Fruit fly (Drosophila melanogaster) whole organism, embryonic: ENCODE measurements around the gene Upf2.

ENCODE experiments used
- Aef1 ChIP-seq: fragments of 200-800 bp; sonication (Bioruptor generic); IDR thresholded peaks from 3 replicates; pipeline ENCODE4 v1.3.6; 2022; ENCODE audit warnings: missing biosample characterization, missing genetic modification characterization
- Atf6 ChIP-seq: fragments of 200-800 bp; sonication (Bioruptor generic); IDR thresholded peaks from 2 replicates; pipeline ENCODE4 v1.3.6; 2022; ENCODE audit warnings: missing biosample characterization, missing genetic modification characterization
- Awh ChIP-seq: fragments of 200-800 bp; sonication (Bioruptor generic); IDR thresholded peaks from 2 replicates; pipeline ENCODE4, ENCODE4 v1.3.6; 2022; ENCODE audit warnings: missing biosample characterization, missing genetic modification characterization
- Bgb ChIP-seq: fragments of 200-800 bp; sonication (Bioruptor generic); IDR thresholded peaks from 2 replicates; pipeline ENCODE4 v1.3.6; 2022; ENCODE audit warnings: missing biosample characterization, missing genetic modification characterization; ENCODE audit not compliant: partially characterized antibody
- CG10462 ChIP-seq: fragments of 200-800 bp; sonication (Bioruptor generic); optimal IDR thresholded peaks from 2 replicates; lab custom pipeline; 2016; ENCODE audit warnings: missing biosample characterization, missing genetic modification characterization
- CG11504 ChIP-seq: fragments of 200-800 bp; sonication (Bioruptor generic); optimal IDR thresholded peaks from 3 replicates; lab custom pipeline; 2019; ENCODE audit warnings: missing biosample characterization, mild to moderate bottlenecking, missing genetic modification characterization, moderate library complexity
- CG12155 ChIP-seq: fragments of 200-800 bp; sonication (Bioruptor generic); optimal IDR thresholded peaks from 3 replicates; lab custom pipeline; 2016; ENCODE audit warnings: missing biosample characterization, missing genetic modification characterization
- CG13424 ChIP-seq: fragments of 200-800 bp; sonication (Bioruptor generic); optimal IDR thresholded peaks from 2 replicates; lab custom pipeline; 2019; ENCODE audit warnings: missing biosample characterization, mild to moderate bottlenecking, missing genetic modification characterization, moderate library complexity
- CG13775 ChIP-seq: fragments of 200-800 bp; sonication (Bioruptor generic); optimal IDR thresholded peaks from 3 replicates; lab custom pipeline; 2017; ENCODE audit warnings: missing biosample characterization, mild to moderate bottlenecking, missing genetic modification characterization
- CG14050 ChIP-seq: fragments of 200-800 bp; sonication (Bioruptor generic); IDR thresholded peaks from 3 replicates; pipeline ENCODE4 v1.3.6; 2022; ENCODE audit warnings: missing biosample characterization, missing genetic modification characterization
- CG15073 ChIP-seq: fragments of 200-800 bp; sonication (Bioruptor generic); optimal IDR thresholded peaks from 2 replicates; lab custom pipeline; 2016; ENCODE audit warnings: missing biosample characterization, missing genetic modification characterization
- CG1647 ChIP-seq: fragments of 200-800 bp; sonication (Bioruptor generic); optimal IDR thresholded peaks from 3 replicates; lab custom pipeline; 2016; ENCODE audit warnings: missing biosample characterization, missing genetic modification characterization
- CG17568 ChIP-seq: fragments of 200-800 bp; sonication (Bioruptor generic); optimal IDR thresholded peaks from 2 replicates; lab custom pipeline; 2018; ENCODE audit warnings: missing biosample characterization, mild to moderate bottlenecking, missing genetic modification characterization, moderate library complexity
- CG18011 ChIP-seq: fragments of 200-800 bp; sonication (Bioruptor generic); optimal IDR thresholded peaks from 2 replicates; lab custom pipeline; 2017; ENCODE audit warnings: missing biosample characterization, missing genetic modification characterization, mild to moderate bottlenecking, moderate library complexity, missing genotype
- CG31388 ChIP-seq: fragments of 200-800 bp; sonication (Bioruptor generic); optimal IDR thresholded peaks from 2 replicates; lab custom pipeline; 2016; ENCODE audit warnings: missing biosample characterization, missing genetic modification characterization
- CG33557 ChIP-seq: fragments of 200-800 bp; sonication (Bioruptor generic); optimal IDR thresholded peaks from 2 replicates; lab custom pipeline; 2019; ENCODE audit warnings: missing biosample characterization, mild to moderate bottlenecking, missing genetic modification characterization, moderate library complexity
- CG34422 ChIP-seq: fragments of 200-800 bp; sonication (Bioruptor generic); IDR thresholded peaks from 3 replicates; pipeline ENCODE4 v1.3.6; 2022; ENCODE audit warnings: missing biosample characterization, missing genetic modification characterization
- CG4282 ChIP-seq: fragments of 200-800 bp; sonication (Bioruptor generic); optimal IDR thresholded peaks from 2 replicates; lab custom pipeline; 2016; ENCODE audit warnings: missing biosample characterization, missing genetic modification characterization
- CG6175 ChIP-seq: fragments of 200-800 bp; sonication (Bioruptor generic); IDR thresholded peaks from 3 replicates; pipeline ENCODE4 v1.3.6; 2022; ENCODE audit warnings: missing biosample characterization, missing genetic modification characterization
- CG6791 ChIP-seq: fragments of 200-800 bp; sonication (Bioruptor generic); IDR thresholded peaks from 3 replicates; pipeline ENCODE4 v1.3.6; 2022; ENCODE audit warnings: missing biosample characterization, missing genetic modification characterization; ENCODE audit not compliant: partially characterized antibody
- CG6813 ChIP-seq: fragments of 200-800 bp; sonication (Bioruptor generic); optimal IDR thresholded peaks from 2 replicates; lab custom pipeline; 2017; ENCODE audit warnings: missing biosample characterization, missing genetic modification characterization, mild to moderate bottlenecking, moderate library complexity, missing genetic modification reagents
- CG7839 ChIP-seq: fragments of 200-800 bp; sonication (Bioruptor generic); optimal IDR thresholded peaks from 3 replicates; lab custom pipeline; 2018; ENCODE audit warnings: missing biosample characterization, mild to moderate bottlenecking, missing genetic modification characterization, moderate library complexity
- CG8290 ChIP-seq, 3 experiments: fragments of 200-800 bp; sonication (Bioruptor generic); optimal IDR thresholded peaks; 2 replicates each; lab custom pipeline; 2016 to 2019; ENCODE audit warnings: missing biosample characterization in 3 of 3, missing genetic modification characterization in 3 of 3, mild to moderate bottlenecking in 2 of 3, moderate library complexity in 1 of 3
- CG8924 ChIP-seq: fragments of 200-800 bp; optimal IDR thresholded peaks from 3 replicates; lab custom pipeline; 2019; ENCODE audit warnings: missing biosample characterization, mild to moderate bottlenecking, missing genetic modification characterization, moderate library complexity
- Dp ChIP-seq: fragments of 200-800 bp; sonication (Bioruptor generic); optimal IDR thresholded peaks from 2 replicates; lab custom pipeline; 2018; ENCODE audit warnings: missing biosample characterization, mild to moderate bottlenecking, missing genetic modification characterization, moderate library complexity
- Fer1 ChIP-seq: fragments of 200-800 bp; sonication (Bioruptor generic); optimal IDR thresholded peaks from 2 replicates; lab custom pipeline; 2017; ENCODE audit warnings: missing biosample characterization, mild to moderate bottlenecking, missing genetic modification characterization
- Hey ChIP-seq: fragments of 200-800 bp; sonication (Bioruptor generic); optimal IDR thresholded peaks from 3 replicates; lab custom pipeline; 2018; ENCODE audit warnings: missing biosample characterization, mild to moderate bottlenecking, missing genetic modification characterization
- MBD-R2 ChIP-seq: fragments of 200-800 bp; sonication (Bioruptor generic); IDR thresholded peaks from 2 replicates; pipeline ENCODE4 v1.3.6; 2022; ENCODE audit warnings: missing biosample characterization, missing genetic modification characterization
- YL-1 ChIP-seq: fragments of 200-800 bp; sonication (Bioruptor generic); optimal IDR thresholded peaks from 3 replicates; lab custom pipeline; 2017; ENCODE audit warnings: missing biosample characterization, mild to moderate bottlenecking, missing genetic modification characterization
- amos ChIP-seq: fragments of 200-800 bp; sonication (Bioruptor generic); IDR thresholded peaks from 2 replicates; pipeline ENCODE4 v1.3.6; 2022; ENCODE audit warnings: missing biosample characterization, missing genetic modification characterization; ENCODE audit not compliant: partially characterized antibody
- az2 ChIP-seq: fragments of 200-800 bp; sonication (Bioruptor generic); optimal IDR thresholded peaks from 3 replicates; lab custom pipeline; 2016; ENCODE audit warnings: missing biosample characterization, missing genetic modification characterization
- cad ChIP-seq: fragments of >200 bp; optimal IDR thresholded peaks from 2 replicates; lab custom pipeline; 2017; ENCODE audit warnings: missing biosample characterization, missing genetic modification characterization
- chn ChIP-seq: fragments of 200-800 bp; sonication (Bioruptor generic); optimal IDR thresholded peaks from 2 replicates; lab custom pipeline; 2016; ENCODE audit warnings: missing biosample characterization, missing genetic modification characterization
- ci ChIP-seq: fragments of 200-800 bp; sonication (Bioruptor generic); IDR thresholded peaks from 3 replicates; pipeline ENCODE4 v1.3.6; 2022; ENCODE audit warnings: missing biosample characterization, missing genetic modification characterization
- croc ChIP-seq: fragments of 200-800 bp; sonication (Bioruptor generic); conservative IDR thresholded peaks from 3 replicates; pipeline ENCODE4 v1.3.6; 2022; ENCODE audit warnings: missing biosample characterization, missing genetic modification characterization
- da ChIP-seq: fragments of 200-800 bp; sonication (Bioruptor generic); optimal IDR thresholded peaks from 2 replicates; lab custom pipeline; 2016; ENCODE audit warnings: missing biosample characterization, missing genetic modification characterization
- dati ChIP-seq: fragments of 200-800 bp; sonication (Bioruptor generic); IDR thresholded peaks from 2 replicates; pipeline ENCODE4 v1.3.6; 2022; ENCODE audit warnings: missing biosample characterization, missing genetic modification characterization
- emc ChIP-seq: fragments of 200-800 bp; sonication (Bioruptor generic); optimal IDR thresholded peaks from 2 replicates; lab custom pipeline; 2016; ENCODE audit warnings: missing biosample characterization, missing genetic modification characterization
- eve ChIP-seq, 2 experiments: fragments of >200 bp; optimal IDR thresholded peaks; 2 replicates each; lab custom pipeline; 2017; ENCODE audit warnings: missing biosample characterization in 2 of 2, missing genetic modification characterization in 2 of 2
- grau ChIP-seq: fragments of 200-800 bp; optimal IDR thresholded peaks from 3 replicates; lab custom pipeline; 2019; ENCODE audit warnings: missing biosample characterization, mild to moderate bottlenecking, missing genetic modification characterization, moderate library complexity
- lab ChIP-seq: fragments of 200-800 bp; sonication (Bioruptor generic); optimal IDR thresholded peaks from 3 replicates; lab custom pipeline; 2017; ENCODE audit warnings: missing biosample characterization, missing genetic modification characterization, mild to moderate bottlenecking, moderate library complexity, missing genetic modification reagents
- lbe ChIP-seq: fragments of 200-800 bp; sonication (Bioruptor generic); optimal IDR thresholded peaks from 2 replicates; lab custom pipeline; 2016; ENCODE audit warnings: missing biosample characterization, mild to moderate bottlenecking, missing genetic modification characterization
- org-1 ChIP-seq: fragments of 200-800 bp; sonication (Bioruptor generic); optimal IDR thresholded peaks from 2 replicates; lab custom pipeline; 2017; ENCODE audit warnings: missing biosample characterization, missing genetic modification characterization
- pum ChIP-seq: fragments of 200-800 bp; sonication (Bioruptor generic); optimal IDR thresholded peaks from 2 replicates; lab custom pipeline; 2016; ENCODE audit warnings: missing biosample characterization, missing genetic modification characterization
- rib ChIP-seq: fragments of 200-800 bp; sonication (Bioruptor generic); IDR thresholded peaks from 2 replicates; pipeline ENCODE4 v1.3.6; 2022; ENCODE audit warnings: missing biosample characterization, missing genetic modification characterization
- sug ChIP-seq: fragments of 200-800 bp; optimal IDR thresholded peaks from 2 replicates; lab custom pipeline; 2019; ENCODE audit warnings: missing biosample characterization, mild to moderate bottlenecking, missing genetic modification characterization, moderate library complexity
- tll ChIP-seq, 2 experiments: fragments of 200-800 bp in 1 of 2; fragments of >200 bp in 1 of 2; sonication (Bioruptor generic) in 1 of 2; optimal IDR thresholded peaks; 2 replicates each; lab custom pipeline; 2017 to 2019; ENCODE audit warnings: missing biosample characterization in 2 of 2, missing genetic modification characterization in 2 of 2, mild to moderate bottlenecking in 1 of 2, moderate library complexity in 1 of 2
- toy ChIP-seq: fragments of 200-800 bp; sonication (Bioruptor generic); IDR thresholded peaks from 2 replicates; pipeline ENCODE4 v1.3.6; 2022; ENCODE audit warnings: missing biosample characterization, missing genetic modification characterization
- zen2 ChIP-seq: fragments of 200-800 bp; sonication (Bioruptor generic); IDR thresholded peaks from 3 replicates; pipeline ENCODE4 v1.3.6; 2022; ENCODE audit warnings: missing biosample characterization, missing genetic modification characterization; ENCODE audit not compliant: partially characterized antibody
- zfh1 ChIP-seq: fragments of 200-800 bp; sonication (Bioruptor generic); IDR thresholded peaks from 3 replicates; pipeline ENCODE4 v1.3.6; 2022; ENCODE audit warnings: missing biosample characterization, missing genetic modification characterization

Gene Upf2

dm6 chrX:8115717-8116311, 40.5 kb upstream of the Upf2 start, which contains the start of gene Gclc (continued):
- TF ChIP-seq CG6791 (GFP tag; lab: Robert Waterston, UW) (peak; percentile 53; the same call in 2 of the 3 replicates), CG12155 (GFP tag; lab: Kevin White, UChicago) (no peak), CG14050 (GFP tag; lab: Robert Waterston, UW) (no peak), CG31388 (GFP tag; lab: Kevin White, UChicago) (no peak), da (no peak), CG8924 (no peak), CG8290 (GFP tag; optimal IDR thresholded peaks at IDR 0.05; lab: Kevin White, UChicago) (no peak), CG8290 (tag; optimal IDR thresholded peaks at IDR 0.05; lab: Kevin White, UChicago) (peak in 1 of 2 experiments; percentile 13), croc (GFP tag; lab: Robert Waterston, UW) (no peak), CG1647 (GFP tag; lab: Kevin White, UChicago) (no peak), Aef1 (GFP tag; lab: Robert Waterston, UW) (no peak), cad (GFP tag; lab: Kevin White, UChicago) (no peak), dati (GFP tag; lab: Robert Waterston, UW) (no peak), CG6175 (GFP tag; lab: Robert Waterston, UW) (no peak), grau (tag; lab: Kevin White, UChicago) (no peak), CG6813 (peak; percentile 19), Awh (GFP tag; lab: Robert Waterston, UW) (no peak), CG11504 (tag; lab: Kevin White, UChicago) (no peak), Bgb (GFP tag; lab: Robert Waterston, UW) (peak; percentile 11; the same call in 1 of the 2 replicates), Fer1 (GFP tag; lab: Kevin White, UChicago) (peak; percentile 25), chn (GFP tag; lab: Kevin White, UChicago) (no peak), Atf6 (GFP tag; lab: Robert Waterston, UW) (0 out of 2 replicates have a peak, but pooled peaks have one; percentile 8), eve (GFP tag; optimal IDR thresholded peaks at IDR 0.05; lab: Kevin White, UChicago) (no peak), ci (GFP tag; lab: Robert Waterston, UW) (0 out of 3 replicates have a peak, but pooled peaks have one; percentile 37), CG4282 (no peak), tll (GFP tag; optimal IDR thresholded peaks at IDR 0.05; lab: Kevin White, UChicago) (no peak), zen2 (no peak), CG34422 (GFP tag; lab: Robert Waterston, UW) (0 out of 3 replicates have a peak, but pooled peaks have one; percentile 34), pum (GFP tag; lab: Kevin White, UChicago) (no peak), CG15073 (GFP tag; lab: Kevin White, UChicago) (no peak), CG13775 (GFP tag; lab: Kevin White, UChicago) (no peak), CG10462 (GFP tag; lab: Kevin White, UChicago) (no peak), CG13424 (no peak), toy (GFP tag; lab: Robert Waterston, UW) (no peak), amos (GFP tag; lab: Robert Waterston, UW) (peak; percentile 54; the same call in 1 of the 2 replicates), CG33557 (no peak), YL-1 (GFP tag; lab: Kevin White, UChicago) (no peak), Hey (no peak), sug (tag; lab: Kevin White, UChicago) (no peak), zfh1 (GFP tag; lab: Robert Waterston, UW) (no peak), emc (GFP tag; lab: Kevin White, UChicago) (no peak), CG17568 (peak; percentile 24), az2 (no peak), lab (GFP tag; lab: Kevin White, UChicago) (peak; percentile 24), CG18011 (no peak), rib (GFP tag; lab: Robert Waterston, UW) (no peak), lbe (GFP tag; lab: Kevin White, UChicago) (no peak), CG7839 (tag; lab: Kevin White, UChicago) (no peak), org-1 (GFP tag; lab: Kevin White, UChicago) (no peak), Dp (peak; percentile 43), MBD-R2 (GFP tag; lab: Robert Waterston, UW) (no peak; the same call in 1 of the 2 replicates)
